Worm (Caenorhabditis elegans) whole organism, midembryonic: ENCODE data around the gene nhr-51.

Experiments used
- ref-1 ChIP-seq: fragments of 200-800 bp; sonication (Bioruptor generic); conservative IDR thresholded peaks from 2 replicates; pipeline ENCODE4 v1.3.6; 2022; ENCODE audit warnings: missing genetic modification reagents, missing genetic modification characterization, missing compliant biosample characterization
- tab-1 ChIP-seq: fragments of 200-800 bp; sonication (Bioruptor generic); IDR thresholded peaks from 2 replicates; pipeline ENCODE4 v1.3.6; 2022; ENCODE audit warnings: missing genetic modification characterization, missing compliant biosample characterization

DNA sequence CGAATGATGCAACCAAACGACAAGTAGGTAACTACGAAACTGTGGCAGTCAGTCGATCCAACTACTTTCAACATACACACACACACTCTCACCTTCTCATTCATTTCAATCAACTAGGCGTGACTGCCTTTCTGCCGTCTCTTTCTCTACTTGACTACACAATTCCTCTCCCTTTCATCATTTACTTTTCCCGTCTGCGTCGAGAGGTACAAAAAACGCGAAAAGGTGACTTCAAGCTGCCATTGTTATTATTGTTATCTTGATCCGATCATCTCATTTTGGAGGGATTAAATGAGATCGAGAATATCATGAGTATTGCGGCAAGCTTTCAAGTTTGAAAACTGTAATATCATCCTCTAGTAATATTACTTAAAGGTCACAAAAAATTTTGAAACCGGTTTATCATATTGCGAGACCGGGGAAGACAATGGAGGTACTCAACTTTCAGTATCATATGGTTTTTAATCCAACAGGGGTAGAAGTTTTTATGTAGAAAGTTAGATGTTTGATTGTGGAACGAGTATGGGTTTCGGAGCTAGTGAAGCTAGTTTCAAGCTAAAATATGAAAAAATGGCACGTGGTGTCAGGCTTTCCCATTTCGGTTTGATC, 9.7 kb upstream of the nhr-51 start:
- TF ChIP-seq tab-1 (no peak), ref-1 (GFP tag; lab: Robert Waterston, UW) (no peak)
